Worm (Caenorhabditis elegans): ENCODE results near the gene twk-2.

Gene twk-2

DNA sequence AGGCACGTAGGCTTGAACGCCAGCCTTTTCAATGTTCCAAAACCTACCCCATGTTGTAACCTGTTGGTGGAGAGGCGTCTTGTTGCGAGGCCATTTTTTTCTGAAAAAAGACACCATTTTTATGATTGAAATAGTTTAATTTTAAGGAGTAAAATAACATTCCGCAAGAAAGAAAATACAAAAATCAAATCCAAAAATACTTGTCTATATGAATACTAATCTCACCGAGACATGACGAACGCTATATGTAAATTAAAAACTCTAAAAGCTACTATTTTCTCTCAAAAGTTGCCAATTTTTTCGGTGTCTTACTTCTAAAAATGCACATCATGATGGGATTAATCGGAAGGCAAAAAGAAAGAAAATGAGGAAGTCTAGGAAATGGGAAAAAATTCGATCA lies 29.1 kb upstream of the twk-2 start, which contains the start of gene T05C1.2:
Gene T05C1.2 (minus strand): TSS at position 101 of the 400 bp plus-strand sequence.
- TF ChIP-seq eor-1 (tag; optimal IDR thresholded peaks at IDR 0.05) (no peak), lsy-12 (tag; optimal IDR thresholded peaks at IDR 0.05) (no peak), fos-1 (tag; optimal IDR thresholded peaks at IDR 0.05) (no peak), fkh-10 (GFP tag; optimal IDR thresholded peaks at IDR 0.05) (no peak), ztf-11 (tag; optimal IDR thresholded peaks at IDR 0.05) (no peak), hmg-11 (tag; optimal IDR thresholded peaks at IDR 0.05) (no peak), mdl-1 (tag; optimal IDR thresholded peaks at IDR 0.05) (no peak), tbx-2 (tag; optimal IDR thresholded peaks at IDR 0.05) (no peak), jun-1 (tag; optimal IDR thresholded peaks at IDR 0.05) (no peak), nhr-28 (tag; optimal IDR thresholded peaks at IDR 0.05) (no peak), egl-5 (tag; optimal IDR thresholded peaks at IDR 0.05) (no peak), elt-3 (tag; optimal IDR thresholded peaks at IDR 0.05) (no peak), ama-1 (optimal IDR thresholded peaks at IDR 0.05) (no peak), lin-15B (tag; optimal IDR thresholded peaks at IDR 0.05) (no peak), zag-1 (tag; optimal IDR thresholded peaks at IDR 0.05) (no peak), skn-1 (tag; optimal IDR thresholded peaks at IDR 0.05) (no peak), unc-62 (GFP tag; optimal IDR thresholded peaks at IDR 0.05) (no peak), ceh-82 (tag; optimal IDR thresholded peaks at IDR 0.05) (no peak)

DNA sequence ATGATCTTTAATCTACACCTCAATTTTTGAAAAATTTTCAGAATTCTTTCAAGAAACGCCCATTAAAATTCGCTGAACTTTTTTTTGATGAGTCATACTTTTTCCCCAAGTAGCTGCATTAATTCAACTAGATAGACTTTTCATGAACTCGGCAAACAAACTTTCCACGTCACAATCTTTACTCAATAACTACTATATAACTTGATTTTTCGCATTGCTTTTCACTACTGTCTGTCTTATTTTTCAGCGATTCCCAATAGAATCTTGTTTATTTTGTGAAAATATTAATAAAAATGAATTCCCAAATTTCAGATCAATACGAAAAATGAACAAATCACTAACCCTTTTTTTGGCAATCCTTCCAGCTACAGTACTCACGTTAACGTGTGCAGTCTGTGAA lies 25.4 kb upstream of the twk-2 start, which contains the start of gene T05C1.1:
Gene T05C1.1 (plus strand): TSS at position 301 of the 400 bp plus-strand sequence.
- TF ChIP-seq ZK546.5 (tag; optimal IDR thresholded peaks at IDR 0.05) = no peak
- TF ChIP-seq ztf-11 (tag; optimal IDR thresholded peaks at IDR 0.05) = no peak
- TF ChIP-seq ama-1 (optimal IDR thresholded peaks at IDR 0.05) = no peak
- TF ChIP-seq elt-2 (tag; optimal IDR thresholded peaks at IDR 0.05) = no peak
- no peak for TF ChIP-seq mml-1 (tag; optimal IDR thresholded peaks at IDR 0.05)
- TF ChIP-seq nhr-28 (tag; optimal IDR thresholded peaks at IDR 0.05) = no peak
- TF ChIP-seq pqm-1 (tag; optimal IDR thresholded peaks at IDR 0.05) = no peak

DNA sequence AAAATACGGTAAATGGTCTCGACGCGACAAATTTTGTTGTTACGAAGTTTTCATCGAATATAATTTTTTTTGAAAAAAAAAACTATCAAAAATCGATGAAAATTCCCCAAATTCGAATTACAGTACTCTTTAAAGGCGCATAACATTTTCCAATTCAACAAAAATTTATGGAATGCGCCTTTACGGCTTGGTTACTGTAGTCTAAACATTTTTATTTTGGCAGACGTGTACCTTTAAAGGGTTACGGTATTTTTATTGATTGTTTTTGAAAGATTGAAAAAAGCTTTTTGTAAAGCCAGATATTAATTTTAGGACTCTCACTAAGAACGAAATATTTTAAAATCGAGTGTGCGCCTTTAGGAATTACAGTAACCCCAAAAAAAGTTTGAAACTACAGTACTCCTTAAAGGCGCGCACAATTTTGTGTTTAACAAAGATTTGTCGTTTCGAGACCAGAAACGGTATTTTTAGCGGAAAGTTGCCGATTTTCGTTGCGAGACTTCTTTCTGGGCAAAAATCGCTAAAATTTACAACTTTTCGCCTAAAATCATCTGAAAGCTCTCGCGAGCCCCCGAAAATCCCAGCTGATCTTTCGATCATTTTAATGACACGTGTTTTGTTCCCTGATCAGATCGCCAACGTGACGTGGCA lies 21.2 kb upstream of the twk-2 start:
- no peak for TF ChIP-seq nhr-76 (tag; optimal IDR thresholded peaks at IDR 0.05)
- TF ChIP-seq mdl-1 (tag; optimal IDR thresholded peaks at IDR 0.05) = no peak

DNA sequence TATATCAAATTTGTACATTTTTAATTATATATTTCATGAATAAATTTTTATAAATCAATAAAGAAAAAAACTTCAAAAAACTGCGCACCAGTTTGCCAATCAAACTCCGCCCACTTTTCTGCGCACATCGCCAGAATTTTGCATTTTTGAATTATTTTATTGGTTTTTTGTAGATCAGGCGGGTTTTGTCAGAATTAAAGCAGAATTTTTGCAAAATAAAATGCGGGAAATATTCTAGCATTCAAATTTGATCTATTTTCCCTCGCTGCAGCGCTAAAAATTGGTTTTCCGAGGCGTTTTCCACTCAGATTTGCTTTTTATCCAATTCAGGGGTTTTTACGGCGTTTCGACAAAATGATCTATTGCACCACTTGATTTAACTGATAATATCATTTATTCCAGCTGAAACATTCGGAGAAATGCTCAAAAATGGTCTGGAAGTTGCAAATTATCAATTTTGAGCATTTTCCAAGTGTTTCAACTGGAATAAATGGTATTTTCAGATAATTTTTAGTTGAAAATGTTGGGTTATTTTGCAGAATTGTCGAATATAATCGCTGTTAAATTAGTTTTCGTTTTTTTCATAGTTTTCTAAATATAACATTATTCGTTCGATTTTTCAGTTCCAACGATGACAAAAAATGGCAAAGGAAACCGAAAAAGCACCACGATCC lies 18.2 kb upstream of the twk-2 start, which contains the start of gene W06B4.1:
Gene W06B4.1 (plus strand): TSS at position 624 of the 674 bp plus-strand sequence.
- TF ChIP-seq lin-39 (tag; optimal IDR thresholded peaks at IDR 0.05) (no peak), mdl-1 (tag; optimal IDR thresholded peaks at IDR 0.05) (no peak), elt-1 (tag; optimal IDR thresholded peaks at IDR 0.05) (no peak), daf-12 (tag; optimal IDR thresholded peaks at IDR 0.05) (no peak), ceh-28 (tag; optimal IDR thresholded peaks at IDR 0.05) (no peak), hmg-11 (tag; optimal IDR thresholded peaks at IDR 0.05) (no peak)

DNA sequence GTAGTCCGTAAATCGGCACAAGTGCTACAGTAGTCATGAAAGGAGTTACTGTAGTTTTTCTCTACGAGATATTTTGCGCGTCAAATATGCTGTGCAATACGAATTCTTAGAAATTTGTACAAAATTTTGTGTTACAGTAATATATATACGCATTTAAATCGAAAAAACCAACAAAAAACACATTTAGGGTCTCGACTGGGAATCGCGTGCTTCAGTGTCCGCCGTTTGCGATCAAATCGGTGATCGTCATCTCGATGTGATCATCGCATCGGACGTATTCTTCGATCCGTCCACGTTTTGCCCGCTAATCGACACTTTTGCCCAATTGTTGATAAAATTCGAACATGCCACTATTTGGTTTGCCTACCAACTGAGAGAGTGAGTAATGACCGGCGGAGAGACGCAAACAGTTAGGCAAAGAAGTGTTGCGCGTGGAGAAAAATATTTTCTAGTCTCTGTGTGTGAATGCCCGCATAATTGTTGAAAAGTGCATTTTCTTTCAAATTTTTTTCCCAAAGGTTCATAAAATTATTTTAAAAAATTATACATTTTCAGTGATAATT lies 16.0 kb upstream of the twk-2 start:
- TF ChIP-seq ztf-4 (tag; optimal IDR thresholded peaks at IDR 0.05) = no peak
- TF ChIP-seq mdl-1 (tag; optimal IDR thresholded peaks at IDR 0.05) = no peak
- no peak for TF ChIP-seq ceh-82 (tag; optimal IDR thresholded peaks at IDR 0.05)
- no peak for TF ChIP-seq fkh-10 (GFP tag; optimal IDR thresholded peaks at IDR 0.05)
- peak; percentile 31 for TF ChIP-seq pha-4 (tag; optimal IDR thresholded peaks at IDR 0.05)
- TF ChIP-seq ztf-11 (tag; optimal IDR thresholded peaks at IDR 0.05) = no peak
- TF ChIP-seq pqm-1 (tag; optimal IDR thresholded peaks at IDR 0.05) = peak; percentile 52

DNA sequence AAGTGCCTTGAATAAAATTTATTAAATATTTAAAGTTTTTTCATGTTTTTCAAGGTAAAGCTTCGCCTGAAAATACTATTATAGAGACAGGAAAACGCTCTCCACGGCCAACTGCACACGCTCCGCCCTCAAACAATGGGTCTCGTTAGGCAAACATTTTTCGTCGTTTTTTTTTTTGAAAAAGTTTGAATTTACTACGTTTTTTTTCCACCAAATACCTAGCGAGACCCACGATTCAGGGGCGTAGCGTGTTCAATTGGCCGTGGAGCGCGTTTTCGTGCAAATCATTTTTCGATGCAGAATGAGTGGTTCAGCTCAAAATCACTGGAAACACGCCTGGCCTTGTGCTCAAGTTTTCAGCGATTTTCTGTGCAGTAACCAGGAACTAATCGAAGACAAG lies 14.9 kb upstream of the twk-2 start, which contains the start of gene W06B4.2:
Gene W06B4.2 (plus strand): TSS at position 301 of the 400 bp plus-strand sequence.
- TF ChIP-seq nhr-12 (tag; optimal IDR thresholded peaks at IDR 0.05) = no peak
- TF ChIP-seq nhr-67 (tag; optimal IDR thresholded peaks at IDR 0.05) = no peak
- no peak for TF ChIP-seq sea-2 (GFP tag; optimal IDR thresholded peaks at IDR 0.05)
- no peak for TF ChIP-seq unc-62 (GFP tag; optimal IDR thresholded peaks at IDR 0.05)
- TF ChIP-seq pqm-1 (tag; optimal IDR thresholded peaks at IDR 0.05) = no peak
- TF ChIP-seq ztf-11 (tag; optimal IDR thresholded peaks at IDR 0.05) = no peak
- TF ChIP-seq nhr-11 (tag; optimal IDR thresholded peaks at IDR 0.05) = no peak
- TF ChIP-seq skn-1 (tag; optimal IDR thresholded peaks at IDR 0.05) = no peak
- no peak for TF ChIP-seq mml-1 (tag; optimal IDR thresholded peaks at IDR 0.05)
- no peak for TF ChIP-seq ceh-16 (tag; optimal IDR thresholded peaks at IDR 0.05)
- TF ChIP-seq nhr-43 (tag; optimal IDR thresholded peaks at IDR 0.05; ENCODE audit: poor library complexity, severe bottlenecking) = no peak
- no peak for TF ChIP-seq elt-1 (tag; optimal IDR thresholded peaks at IDR 0.05)
- TF ChIP-seq unc-39 (tag; optimal IDR thresholded peaks at IDR 0.05) = no peak
- TF ChIP-seq nhr-28 (tag; optimal IDR thresholded peaks at IDR 0.05) = no peak
- no peak for TF ChIP-seq daf-12 (tag; optimal IDR thresholded peaks at IDR 0.05)
- TF ChIP-seq nhr-25 (tag; optimal IDR thresholded peaks at IDR 0.05) = no peak
